Worm (Caenorhabditis elegans) whole organism, young adult: ENCODE results near the gene sma-4.

ENCODE experiments used
- B0336.3 ChIP-seq: fragments of 200-800 bp; sonication (Bioruptor generic); IDR thresholded peaks from 2 replicates; pipeline ENCODE4 v1.3.6; 2022; ENCODE audit warnings: missing genetic modification characterization, missing compliant biosample characterization
- D2030.7 ChIP-seq: fragments of 200-800 bp; sonication (Bioruptor generic); IDR thresholded peaks from 2 replicates; pipeline ENCODE4 v1.3.6; 2022; ENCODE audit warnings: missing genetic modification reagents, missing genetic modification characterization, missing compliant biosample characterization
- F10E7.11 ChIP-seq: sonication (generic microtip); optimal IDR thresholded peaks from 2 replicates; lab custom pipeline; 2017; ENCODE audit warnings: mild to moderate bottlenecking, missing genetic modification characterization, moderate library complexity, missing compliant biosample characterization
- F33H1.4 ChIP-seq: fragments of 200-800 bp; sonication (Bioruptor generic); IDR thresholded peaks from 2 replicates; pipeline ENCODE4 v1.3.6; 2022; ENCODE audit warnings: missing genetic modification reagents, missing genetic modification characterization, missing compliant biosample characterization
- F37B4.10 ChIP-seq: fragments of 200-800 bp; sonication (Bioruptor generic); IDR thresholded peaks from 2 replicates; pipeline ENCODE4 v1.3.6; 2022; ENCODE audit warnings: missing genetic modification characterization, missing compliant biosample characterization
- T07F8.4 ChIP-seq: sonication (generic microtip); optimal IDR thresholded peaks from 2 replicates; lab custom pipeline; 2016; ENCODE audit warnings: mild to moderate bottlenecking, missing genetic modification characterization, moderate library complexity, missing compliant biosample characterization
- Y67H2A.10 ChIP-seq: fragments of 200-800 bp; sonication (Bioruptor generic); conservative IDR thresholded peaks from 2 replicates; pipeline ENCODE4 v1.3.6; 2022; ENCODE audit warnings: missing genetic modification reagents, missing genetic modification characterization, missing compliant biosample characterization
- Y79H2A.3 ChIP-seq: fragments of 200-800 bp; sonication (Bioruptor generic); conservative IDR thresholded peaks from 2 replicates; pipeline ENCODE4 v1.3.6; 2022; ENCODE audit warnings: missing genetic modification reagents, missing genetic modification characterization, missing compliant biosample characterization
- akir-1 ChIP-seq: fragments of 200-800 bp; sonication (Bioruptor generic); optimal IDR thresholded peaks from 2 replicates; lab custom pipeline; 2018; ENCODE audit warnings: mild to moderate bottlenecking, missing genetic modification characterization, moderate library complexity, missing compliant biosample characterization
- ama-1 ChIP-seq, 3 experiments: fragments of 150-350 bp in 1 of 3; sonication (generic microtip) in 2 of 3; optimal IDR thresholded peaks; 2 replicates each; lab custom pipeline; 2014 to 2018; ENCODE audit warnings: missing biosample characterization in 2 of 3, missing genetic modification characterization in 2 of 3, missing genetic modification reagents in 2 of 3
- attf-3 ChIP-seq: fragments of 200-800 bp; sonication (Bioruptor generic); conservative IDR thresholded peaks from 2 replicates; pipeline ENCODE4 v1.3.6; 2022; ENCODE audit warnings: missing genetic modification reagents, missing genetic modification characterization, missing compliant biosample characterization
- attf-6 ChIP-seq: fragments of 200-800 bp; sonication (Bioruptor generic); IDR thresholded peaks from 2 replicates; pipeline ENCODE4 v1.3.6; 2022; ENCODE audit warnings: missing genetic modification reagents, missing genetic modification characterization, missing compliant biosample characterization
- bed-1 ChIP-seq: fragments of 200-800 bp; sonication (Bioruptor generic); IDR thresholded peaks from 2 replicates; pipeline ENCODE4 v1.3.6; 2022; ENCODE audit warnings: missing genetic modification reagents, missing genetic modification characterization, missing compliant biosample characterization
- ceh-40 ChIP-seq: fragments of 200-800 bp; sonication (Bioruptor generic); IDR thresholded peaks from 2 replicates; pipeline ENCODE4 v1.3.6; 2022; ENCODE audit warnings: missing genetic modification characterization, missing compliant biosample characterization
- ceh-58 ChIP-seq: fragments of 200-800 bp; sonication (Bioruptor generic); IDR thresholded peaks from 2 replicates; pipeline ENCODE4 v1.3.6; 2022; ENCODE audit warnings: missing genetic modification characterization, missing compliant biosample characterization
- ceh-91 ChIP-seq: fragments of 200-800 bp; sonication (Bioruptor generic); IDR thresholded peaks from 2 replicates; pipeline ENCODE4 v1.3.6; 2022; ENCODE audit warnings: missing genetic modification reagents, missing genetic modification characterization, missing compliant biosample characterization
- chd-7 ChIP-seq: sonication (generic microtip); optimal IDR thresholded peaks from 2 replicates; lab custom pipeline; 2016; ENCODE audit warnings: mild to moderate bottlenecking, missing genetic modification characterization, moderate library complexity, missing compliant biosample characterization
- dox-1 ChIP-seq: fragments of 200-800 bp; sonication (Bioruptor generic); IDR thresholded peaks from 2 replicates; pipeline ENCODE4 v1.3.6; 2022; ENCODE audit warnings: missing genetic modification reagents, missing genetic modification characterization, missing compliant biosample characterization
- ekl-4 ChIP-seq: fragments of 200-800 bp; sonication (Bioruptor generic); IDR thresholded peaks from 2 replicates; pipeline ENCODE4 v1.3.6; 2022; ENCODE audit warnings: missing genetic modification reagents, missing genetic modification characterization, missing compliant biosample characterization
- ets-4 ChIP-seq: fragments of 200-800 bp; sonication (Bioruptor generic); optimal IDR thresholded peaks from 2 replicates; lab custom pipeline; 2018; ENCODE audit warnings: mild to moderate bottlenecking, missing genetic modification characterization, missing compliant biosample characterization
- hlh-12 ChIP-seq: sonication (generic microtip); optimal IDR thresholded peaks from 2 replicates; lab custom pipeline; 2016; ENCODE audit warnings: missing genetic modification characterization, missing compliant biosample characterization
- hmg-20 ChIP-seq: fragments of 200-800 bp; sonication (Bioruptor generic); IDR thresholded peaks from 2 replicates; pipeline ENCODE4 v1.3.6; 2022; ENCODE audit warnings: missing genetic modification reagents, missing genetic modification characterization, missing compliant biosample characterization
- hrde-1 ChIP-seq: sonication (generic microtip); optimal IDR thresholded peaks from 2 replicates; lab custom pipeline; 2016; ENCODE audit warnings: missing genetic modification characterization, mild to moderate bottlenecking, missing compliant biosample characterization, moderate library complexity, missing genotype, missing genetic modification reagents, borderline replicate concordance
- hsf-1 ChIP-seq: fragments of 200-800 bp; sonication (Bioruptor generic); IDR thresholded peaks from 2 replicates; pipeline ENCODE4 v1.3.6; 2022; ENCODE audit warnings: missing genetic modification reagents, missing genetic modification characterization, missing compliant biosample characterization
- let-526 ChIP-seq: fragments of 200-800 bp; sonication (Bioruptor generic); IDR thresholded peaks from 2 replicates; pipeline ENCODE4 v1.3.6; 2022; ENCODE audit warnings: missing genetic modification reagents, missing genetic modification characterization, missing compliant biosample characterization
- lin-26 ChIP-seq: fragments of 200-800 bp; sonication (Bioruptor generic); IDR thresholded peaks from 2 replicates; pipeline ENCODE4 v1.3.6; 2022; ENCODE audit warnings: missing genetic modification reagents, missing genetic modification characterization, missing compliant biosample characterization
- lin-35 ChIP-seq, 3 experiments: fragments of 150-350 bp in 2 of 3; sonication (generic microtip) in 1 of 3; optimal IDR thresholded peaks; 2 replicates each; lab custom pipeline; 2014 to 2018; ENCODE audit warnings: missing biosample characterization in 3 of 3, missing genetic modification characterization in 3 of 3, missing genetic modification reagents in 3 of 3
- lin-40 ChIP-seq: sonication (generic microtip); optimal IDR thresholded peaks from 2 replicates; lab custom pipeline; 2016; ENCODE audit warnings: missing genetic modification characterization, mild to moderate bottlenecking, missing compliant biosample characterization, missing genotype, missing genetic modification reagents
- lin-54 ChIP-seq: fragments of 200-800 bp; sonication (Bioruptor generic); optimal IDR thresholded peaks from 2 replicates; lab custom pipeline; 2018; ENCODE audit warnings: mild to moderate bottlenecking, missing genetic modification characterization, missing compliant biosample characterization
- lir-1 ChIP-seq: fragments of 200-800 bp; sonication (Bioruptor generic); conservative IDR thresholded peaks from 2 replicates; pipeline ENCODE4 v1.3.6; 2022; ENCODE audit warnings: missing genetic modification reagents, missing genetic modification characterization, missing compliant biosample characterization
- lsl-1 ChIP-seq: fragments of 200-800 bp; sonication (Bioruptor generic); optimal IDR thresholded peaks from 2 replicates; lab custom pipeline; 2018; ENCODE audit warnings: mild to moderate bottlenecking, missing genetic modification characterization, moderate library complexity, missing compliant biosample characterization
- madf-3 ChIP-seq: fragments of 200-800 bp; sonication (Bioruptor generic); IDR thresholded peaks from 2 replicates; pipeline ENCODE4 v1.3.6; 2022; ENCODE audit warnings: missing genetic modification reagents, missing genetic modification characterization, missing compliant biosample characterization
- madf-6 ChIP-seq: fragments of 200-800 bp; sonication (Bioruptor generic); IDR thresholded peaks from 2 replicates; pipeline ENCODE4 v1.3.6; 2022; ENCODE audit warnings: missing genetic modification reagents, missing genetic modification characterization, missing compliant biosample characterization
- mcd-1 ChIP-seq: fragments of 200-800 bp; sonication (Bioruptor generic); IDR thresholded peaks from 2 replicates; pipeline ENCODE4 v1.3.6; 2022; ENCODE audit warnings: missing genetic modification reagents, missing genetic modification characterization, missing compliant biosample characterization
- nhr-80 ChIP-seq: sonication (generic microtip); optimal IDR thresholded peaks from 2 replicates; lab custom pipeline; 2016; ENCODE audit warnings: missing genetic modification characterization, missing compliant biosample characterization
- rpc-1 ChIP-seq, 2 experiments: fragments of 150-350 bp in 1 of 2; sonication (generic microtip) in 1 of 2; optimal IDR thresholded peaks; 2 replicates each; lab custom pipeline; 2014 to 2018; ENCODE audit warnings: missing biosample characterization in 1 of 2, missing genetic modification characterization in 1 of 2, missing genetic modification reagents in 1 of 2, missing genotype in 1 of 2
- somi-1 ChIP-seq: fragments of 200-800 bp; sonication (Bioruptor generic); optimal IDR thresholded peaks from 2 replicates; lab custom pipeline; 2018; ENCODE audit warnings: mild to moderate bottlenecking, missing genetic modification characterization, missing compliant biosample characterization
- tbp1 ChIP-seq: fragments of 200-800 bp; sonication (Bioruptor generic); optimal IDR thresholded peaks from 2 replicates; lab custom pipeline; 2018; ENCODE audit warnings: mild to moderate bottlenecking, missing genetic modification characterization, missing compliant biosample characterization
- zfh-2 ChIP-seq: fragments of 200-800 bp; sonication (Bioruptor generic); conservative IDR thresholded peaks from 2 replicates; pipeline ENCODE4 v1.3.6; 2022; ENCODE audit warnings: missing genetic modification reagents, missing genetic modification characterization, missing compliant biosample characterization
- ztf-18 ChIP-seq: sonication (generic microtip); optimal IDR thresholded peaks from 2 replicates; lab custom pipeline; 2016; ENCODE audit warnings: missing genotype, mild to moderate bottlenecking, missing genetic modification characterization, missing compliant biosample characterization
- ztf-25 ChIP-seq: fragments of 200-800 bp; sonication (Bioruptor generic); IDR thresholded peaks from 2 replicates; pipeline ENCODE4 v1.3.6; 2022; ENCODE audit warnings: missing genetic modification reagents, missing genetic modification characterization, missing compliant biosample characterization
- ztf-3 ChIP-seq: fragments of 200-800 bp; sonication (Bioruptor generic); optimal IDR thresholded peaks from 2 replicates; lab custom pipeline; 2018; ENCODE audit warnings: mild to moderate bottlenecking, missing genetic modification characterization, missing compliant biosample characterization

Gene sma-4

ce11 chrIII:5782080-5782479, 34.0 kb upstream of the sma-4 start (continued):
- peak; percentile 26; the same call in 1 of the 2 replicates for TF ChIP-seq ceh-91 (GFP tag; lab: Robert Waterston, UW)
- no peak for TF ChIP-seq dox-1 (GFP tag; lab: Robert Waterston, UW)
- TF ChIP-seq madf-6 = peak; percentile 46; the same call in 1 of the 2 replicates
- peak; percentile 32; the same call in 1 of the 2 replicates for TF ChIP-seq hsf-1 (GFP tag; lab: Robert Waterston, UW)
- peak; percentile 60 for TF ChIP-seq rpc-1 (optimal IDR thresholded peaks at IDR 0.05; lab: Kevin White, UChicago)
- peak; percentile 81 for TF ChIP-seq rpc-1 (tag; optimal IDR thresholded peaks at IDR 0.05; lab: Kevin White, UChicago)
- 0 out of 2 replicates have a peak, but pooled peaks have one; percentile 22 for TF ChIP-seq F33H1.4
- TF ChIP-seq mcd-1 (GFP tag; lab: Robert Waterston, UW) = no peak
- TF ChIP-seq ztf-3 (GFP tag; lab: Kevin White, UChicago) = no peak
- TF ChIP-seq lsl-1 (GFP tag; lab: Kevin White, UChicago) = peak; percentile 18
- peak; percentile 28 for TF ChIP-seq ztf-18 (tag; lab: Kevin White, UChicago)
- TF ChIP-seq zfh-2 (GFP tag; lab: Robert Waterston, UW) = 0 out of 2 replicates have a peak, but pooled peaks have one; percentile 14
- TF ChIP-seq lin-54 (GFP tag; lab: Kevin White, UChicago) = peak; percentile 3
- no peak for TF ChIP-seq lir-1 (GFP tag; lab: Robert Waterston, UW)
- TF ChIP-seq lin-26 = peak; percentile 61; the same call in 1 of the 2 replicates
- no peak for TF ChIP-seq Y67H2A.10

ce11 chrIII:5783803-5784406, 32.1 kb upstream of the sma-4 start:
- TF ChIP-seq attf-3 (GFP tag; lab: Robert Waterston, UW) (peak; percentile 81), zfh-2 (GFP tag; lab: Robert Waterston, UW) (peak; percentile 53; the same call in 1 of the 2 replicates), bed-1 (GFP tag; lab: Robert Waterston, UW) (0 out of 2 replicates have a peak, but pooled peaks have one; percentile 52), madf-3 (GFP tag; lab: Robert Waterston, UW) (0 out of 2 replicates have a peak, but pooled peaks have one; percentile 27), dox-1 (GFP tag; lab: Robert Waterston, UW) (peak; percentile 32; the same call in 1 of the 2 replicates), Y79H2A.3 (GFP tag; lab: Robert Waterston, UW) (0 out of 2 replicates have a peak, but pooled peaks have one; percentile 14)
- TF ChIP-seq, all 124 proteins: peak for 6; not testable (repeated sequence) for 118

ce11 chrIII:5785273-5785929, 30.6 kb upstream of the sma-4 start, which contains the start of gene Y37B11A.3:
TSS of gene Y37B11A.3 (minus strand) at chrIII:5785323.
- no peak for TF ChIP-seq F10E7.11 (tag; lab: Kevin White, UChicago)
- no peak for TF ChIP-seq T07F8.4
- no peak for TF ChIP-seq ztf-25
- TF ChIP-seq ztf-18 (tag; lab: Kevin White, UChicago) = peak; percentile 93
- TF ChIP-seq somi-1 (GFP tag; lab: Kevin White, UChicago) = no peak
- no peak for TF ChIP-seq attf-6 (GFP tag; lab: Robert Waterston, UW)
- no peak for TF ChIP-seq ceh-40 (GFP tag; lab: Robert Waterston, UW)
- no peak for TF ChIP-seq ama-1 (optimal IDR thresholded peaks at IDR 0.05; lab: Kevin White, UChicago)
- no peak for TF ChIP-seq ama-1 (GFP tag; optimal IDR thresholded peaks at IDR 0.05; lab: Kevin White, UChicago)
- TF ChIP-seq hmg-20 (GFP tag; lab: Robert Waterston, UW) = no peak
- peak; percentile 76 for TF ChIP-seq ekl-4 (GFP tag; lab: Robert Waterston, UW)
- no peak for TF ChIP-seq ets-4 (GFP tag; lab: Kevin White, UChicago)
- peak; percentile 84 for TF ChIP-seq let-526
- no peak for TF ChIP-seq hrde-1 (tag; lab: Kevin White, UChicago)
- TF ChIP-seq nhr-80 = peak; percentile 43
- TF ChIP-seq lin-35 (GFP tag; optimal IDR thresholded peaks at IDR 0.05; lab: Kevin White, UChicago) = peak in 1 of 3 experiments; percentile 72
- no peak for TF ChIP-seq hlh-12 (tag; lab: Kevin White, UChicago)
- TF ChIP-seq F33H1.4 = peak; percentile 52
- no peak for TF ChIP-seq F37B4.10 (GFP tag; lab: Robert Waterston, UW)
- no peak for TF ChIP-seq akir-1 (GFP tag; lab: Kevin White, UChicago)
- TF ChIP-seq ceh-58 (GFP tag; lab: Robert Waterston, UW) = no peak
- TF ChIP-seq chd-7 (tag; lab: Kevin White, UChicago) = no peak
- TF ChIP-seq lin-40 (tag; lab: Kevin White, UChicago) = peak; percentile 72
- peak; percentile 46; the same call in 1 of the 2 replicates for TF ChIP-seq B0336.3 (GFP tag; lab: Robert Waterston, UW)
- no peak for TF ChIP-seq madf-3 (GFP tag; lab: Robert Waterston, UW)
- peak; percentile 42 for TF ChIP-seq tbp1 (GFP tag; lab: Kevin White, UChicago)
- TF ChIP-seq D2030.7 = 0 out of 2 replicates have a peak, but pooled peaks have one; percentile 11
